Worm (Caenorhabditis elegans) whole organism, L1 larva: ENCODE results near the gene nlp-63.

Experiments used
- C34B4.2 ChIP-seq: sonication (generic microtip); optimal IDR thresholded peaks from 2 replicates; lab custom pipeline; 2017; ENCODE audit warnings: mild to moderate bottlenecking, missing genetic modification characterization, missing compliant biosample characterization
- dpl-1 ChIP-seq, 3 experiments: fragments of 150-350 bp in 2 of 3; sonication (generic microtip) in 1 of 3; optimal IDR thresholded peaks; 2 replicates each; lab custom pipeline; 2014 to 2017; ENCODE audit warnings: missing biosample characterization in 3 of 3, missing genetic modification characterization in 3 of 3, missing genetic modification reagents in 3 of 3
- efl-3 ChIP-seq: fragments of 200-800 bp; sonication (Bioruptor generic); optimal IDR thresholded peaks from 2 replicates; lab custom pipeline; 2018; ENCODE audit warnings: mild to moderate bottlenecking, missing genetic modification characterization, missing compliant biosample characterization
- irx-1 ChIP-seq: sonication (generic microtip); optimal IDR thresholded peaks from 2 replicates; lab custom pipeline; 2016; ENCODE audit warnings: missing genetic modification characterization, missing compliant biosample characterization
- jun-1 ChIP-seq: fragments of 150-350 bp; optimal IDR thresholded peaks from 2 replicates; lab custom pipeline; 2014; ENCODE audit warnings: missing biosample characterization, missing genetic modification reagents, missing genetic modification characterization
- lin-14 ChIP-seq: fragments of 200-800 bp; sonication (Bioruptor generic); optimal IDR thresholded peaks from 2 replicates; lab custom pipeline; 2018; ENCODE audit warnings: mild to moderate bottlenecking, missing genetic modification characterization, moderate library complexity, missing compliant biosample characterization
- nhr-12 ChIP-seq: sonication (generic microtip); optimal IDR thresholded peaks from 2 replicates; lab custom pipeline; 2017; ENCODE audit warnings: missing biosample characterization, missing genetic modification characterization
- nhr-76 ChIP-seq: sonication (generic microtip); optimal IDR thresholded peaks from 2 replicates; lab custom pipeline; 2017; ENCODE audit warnings: missing biosample characterization, missing genetic modification characterization
- snpc-4 ChIP-seq: fragments of 150-350 bp; optimal IDR thresholded peaks from 2 replicates; lab custom pipeline; 2014; ENCODE audit warnings: missing biosample characterization, missing genetic modification characterization
- unc-62 ChIP-seq: fragments of 150-350 bp; optimal IDR thresholded peaks from 2 replicates; lab custom pipeline; 2014; ENCODE audit warnings: missing biosample characterization, missing genetic modification reagents, missing genetic modification characterization

ce11 chrII:10198486-10198885 is 43.3 kb downstream of the nlp-63 start:
- TF ChIP-seq unc-62 (GFP tag; lab: Kevin White, UChicago) = no peak
- no peak for TF ChIP-seq C34B4.2 (tag; lab: Kevin White, UChicago)
- no peak for TF ChIP-seq dpl-1 (GFP tag; optimal IDR thresholded peaks at IDR 0.05; lab: Kevin White, UChicago)
- TF ChIP-seq irx-1 (tag; lab: Kevin White, UChicago) = no peak
- no peak for TF ChIP-seq snpc-4 (tag; lab: Kevin White, UChicago)
- TF ChIP-seq nhr-76 = no peak
- TF ChIP-seq efl-3 (GFP tag; lab: Kevin White, UChicago) = no peak
- TF ChIP-seq lin-14 (GFP tag; lab: Kevin White, UChicago) = no peak
- TF ChIP-seq nhr-12 (tag; lab: Kevin White, UChicago) = no peak
- no peak for TF ChIP-seq jun-1 (tag; lab: Kevin White, UChicago)
